Fruit fly (Drosophila melanogaster): Measurements from ENCODE around the gene orb.

- TF ChIP-seq CTCF (optimal IDR thresholded peaks at IDR 0.05) = no peak
- no peak for TF ChIP-seq CG8478 (optimal IDR thresholded peaks at IDR 0.05)
Observed at dm6 chr3R:23292267-23292666, 11.6 kb upstream of the orb start.
